Fruit fly (Drosophila melanogaster) whole organism, embryonic: ENCODE data around the gene GlcAT-P.
A peak's percentile ranks its signal among the peaks of the same experiment; 100 is the strongest.

Experiments
- B-H1 ChIP-seq: fragments of 200-800 bp; sonication (Bioruptor generic); IDR thresholded peaks from 3 replicates; pipeline ENCODE4 v1.3.6; 2022; ENCODE audit warnings: missing biosample characterization, missing genetic modification characterization
- BtbVII ChIP-seq: fragments of 200-800 bp; sonication (Bioruptor generic); optimal IDR thresholded peaks from 3 replicates; lab custom pipeline; 2017; ENCODE audit warnings: missing biosample characterization, mild to moderate bottlenecking, missing genetic modification characterization
- CG11398 ChIP-seq: fragments of 200-800 bp; sonication (Bioruptor generic); optimal IDR thresholded peaks from 2 replicates; lab custom pipeline; 2016; ENCODE audit warnings: missing biosample characterization, missing genetic modification characterization
- CG11504 ChIP-seq: fragments of 200-800 bp; sonication (Bioruptor generic); optimal IDR thresholded peaks from 3 replicates; lab custom pipeline; 2019; ENCODE audit warnings: missing biosample characterization, mild to moderate bottlenecking, missing genetic modification characterization, moderate library complexity
- CG12659 ChIP-seq: fragments of 200-800 bp; sonication (Bioruptor generic); optimal IDR thresholded peaks from 3 replicates; lab custom pipeline; 2017; ENCODE audit warnings: mild to moderate bottlenecking, missing biosample characterization, missing genetic modification reagents, missing genetic modification characterization
- CG13624 ChIP-seq: fragments of 200-800 bp; sonication (Bioruptor generic); optimal IDR thresholded peaks from 2 replicates; lab custom pipeline; 2016; ENCODE audit warnings: missing biosample characterization, missing genetic modification characterization
- CG14710 ChIP-seq: fragments of 200-800 bp; sonication (Bioruptor generic); optimal IDR thresholded peaks from 3 replicates; lab custom pipeline; 2019; ENCODE audit warnings: missing biosample characterization, mild to moderate bottlenecking, missing genetic modification characterization, moderate library complexity
- CG1603 ChIP-seq: fragments of 200-800 bp; sonication (Bioruptor generic); optimal IDR thresholded peaks from 2 replicates; lab custom pipeline; 2019; ENCODE audit warnings: missing biosample characterization, mild to moderate bottlenecking, missing genetic modification characterization, moderate library complexity
- CG17912 ChIP-seq: fragments of 200-800 bp; sonication (Bioruptor generic); optimal IDR thresholded peaks from 2 replicates; lab custom pipeline; 2018; ENCODE audit warnings: missing biosample characterization, mild to moderate bottlenecking, missing genetic modification characterization
- CG1792 ChIP-seq: fragments of 200-800 bp; sonication (Bioruptor generic); optimal IDR thresholded peaks from 2 replicates; lab custom pipeline; 2016; ENCODE audit warnings: missing biosample characterization, missing genetic modification characterization
- CG2875 ChIP-seq: fragments of 200-800 bp; sonication (Bioruptor generic); optimal IDR thresholded peaks from 2 replicates; lab custom pipeline; 2017; ENCODE audit warnings: missing biosample characterization, mild to moderate bottlenecking, missing genetic modification characterization, missing genetic modification reagents
- CG31388 ChIP-seq: fragments of 200-800 bp; sonication (Bioruptor generic); optimal IDR thresholded peaks from 2 replicates; lab custom pipeline; 2016; ENCODE audit warnings: missing biosample characterization, missing genetic modification characterization
- CG3163 ChIP-seq: fragments of 200-800 bp; sonication (Bioruptor generic); optimal IDR thresholded peaks from 3 replicates; lab custom pipeline; 2016; ENCODE audit warnings: missing biosample characterization, missing genetic modification characterization
- CG4854 ChIP-seq: fragments of 200-800 bp; sonication (Bioruptor generic); optimal IDR thresholded peaks from 2 replicates; lab custom pipeline; 2016; ENCODE audit warnings: missing biosample characterization, missing genetic modification characterization, inconsistent platforms
- CG6683 ChIP-seq: fragments of 200-800 bp; sonication (Bioruptor generic); optimal IDR thresholded peaks from 2 replicates; lab custom pipeline; 2017; ENCODE audit warnings: missing biosample characterization, mild to moderate bottlenecking, missing genetic modification characterization, missing genetic modification reagents
- CG6813 ChIP-seq: fragments of 200-800 bp; sonication (Bioruptor generic); optimal IDR thresholded peaks from 2 replicates; lab custom pipeline; 2017; ENCODE audit warnings: missing biosample characterization, missing genetic modification characterization, mild to moderate bottlenecking, moderate library complexity, missing genetic modification reagents
- CG7271 ChIP-seq: fragments of 200-800 bp; sonication (Bioruptor generic); optimal IDR thresholded peaks from 2 replicates; lab custom pipeline; 2018; ENCODE audit warnings: missing biosample characterization, mild to moderate bottlenecking, missing genetic modification characterization, moderate library complexity
- CG8290 ChIP-seq, 3 experiments: fragments of 200-800 bp; sonication (Bioruptor generic); optimal IDR thresholded peaks; 2 replicates each; lab custom pipeline; 2016 to 2019; ENCODE audit warnings: missing biosample characterization in 3 of 3, missing genetic modification characterization in 3 of 3, mild to moderate bottlenecking in 2 of 3, moderate library complexity in 1 of 3
- CG9932 ChIP-seq: fragments of 200-800 bp; sonication (Bioruptor generic); IDR thresholded peaks from 2 replicates; pipeline ENCODE4 v1.3.6; 2022; ENCODE audit warnings: missing biosample characterization, missing genetic modification characterization
- Deaf1 ChIP-seq: fragments of 200-800 bp; optimal IDR thresholded peaks from 3 replicates; lab custom pipeline; 2019; ENCODE audit warnings: missing biosample characterization, mild to moderate bottlenecking, missing genetic modification characterization, moderate library complexity
- Dp ChIP-seq: fragments of 200-800 bp; sonication (Bioruptor generic); optimal IDR thresholded peaks from 2 replicates; lab custom pipeline; 2018; ENCODE audit warnings: missing biosample characterization, mild to moderate bottlenecking, missing genetic modification characterization, moderate library complexity
- HLH3B ChIP-seq: fragments of 200-800 bp; sonication (Bioruptor generic); IDR thresholded peaks from 2 replicates; pipeline ENCODE4 v1.3.6; 2022; ENCODE audit warnings: missing biosample characterization, missing genetic modification characterization
- HLHmδ ChIP-seq: fragments of 200-800 bp; sonication (Bioruptor generic); optimal IDR thresholded peaks from 2 replicates; lab custom pipeline; 2018; ENCODE audit warnings: missing biosample characterization, mild to moderate bottlenecking, missing genetic modification characterization, moderate library complexity
- HmgD ChIP-seq: fragments of 200-800 bp; sonication (Bioruptor generic); optimal IDR thresholded peaks from 3 replicates; lab custom pipeline; 2016; ENCODE audit warnings: missing biosample characterization, missing genetic modification characterization
- MESR4 ChIP-seq: fragments of 200-800 bp; sonication (Bioruptor generic); optimal IDR thresholded peaks from 2 replicates; lab custom pipeline; 2018; ENCODE audit warnings: missing biosample characterization, mild to moderate bottlenecking, missing genetic modification characterization, moderate library complexity
- MTF-1 ChIP-seq: fragments of 200-800 bp; sonication (Bioruptor generic); optimal IDR thresholded peaks from 2 replicates; lab custom pipeline; 2018; ENCODE audit warnings: missing biosample characterization, mild to moderate bottlenecking, missing genetic modification characterization, borderline replicate concordance
- Med ChIP-seq: fragments of 200-800 bp; sonication (Bioruptor generic); peaks from one replicate; lab custom pipeline; 2016; ENCODE audit warnings: missing biosample characterization, missing genetic modification characterization, mild to moderate bottlenecking, inconsistent platforms, moderate library complexity
- Oaz ChIP-seq: fragments of 200-800 bp; sonication (Bioruptor generic); IDR thresholded peaks from 2 replicates; pipeline ENCODE4 v1.3.6; 2022; ENCODE audit warnings: missing biosample characterization, missing genetic modification characterization
- Opbp ChIP-seq: fragments of 200-800 bp; sonication (Bioruptor generic); IDR thresholded peaks from 3 replicates; pipeline ENCODE4 v1.3.6; 2022; ENCODE audit warnings: missing biosample characterization, missing genetic modification characterization; ENCODE audit not compliant: partially characterized antibody
- Side ChIP-seq: fragments of 200-800 bp; sonication (Bioruptor generic); optimal IDR thresholded peaks from 2 replicates; lab custom pipeline; 2016; ENCODE audit warnings: missing biosample characterization, missing genetic modification characterization
- Stat92E ChIP-seq, 3 experiments: fragments of >200 bp in 2 of 3; fragments of 200-800 bp in 1 of 3; sonication (Bioruptor generic) in 1 of 3; optimal IDR thresholded peaks; 2 replicates each; lab custom pipeline; 2017 to 2019; ENCODE audit warnings: missing biosample characterization in 3 of 3, missing genetic modification characterization in 3 of 3, mild to moderate bottlenecking in 1 of 3, moderate library complexity in 1 of 3
- Trl ChIP-seq, 3 experiments: fragments of >200 bp in 2 of 3; fragments of 200-800 bp in 1 of 3; sonication (Bioruptor generic) in 1 of 3; optimal IDR thresholded peaks; 2 replicates in 1 of 3; 3 replicates in 2 of 3; lab custom pipeline; 2016 to 2017; ENCODE audit warnings: missing biosample characterization in 1 of 3, missing genetic modification characterization in 1 of 3
- ato ChIP-seq: fragments of 200-800 bp; sonication (Bioruptor generic); IDR thresholded peaks from 2 replicates; pipeline ENCODE4 v1.3.6; 2022; ENCODE audit warnings: missing biosample characterization, missing genetic modification characterization; ENCODE audit not compliant: partially characterized antibody
- dpn ChIP-seq, 2 experiments: fragments of 200-800 bp; sonication (Bioruptor generic); optimal IDR thresholded peaks; 3 replicates each; lab custom pipeline; 2016; ENCODE audit warnings: missing biosample characterization in 2 of 2, missing genetic modification characterization in 2 of 2
- gem ChIP-seq: fragments of 200-800 bp; sonication (Bioruptor generic); optimal IDR thresholded peaks from 2 replicates; lab custom pipeline; 2019; ENCODE audit warnings: missing biosample characterization, mild to moderate bottlenecking, missing genetic modification characterization, moderate library complexity
- hth ChIP-seq: fragments of >200 bp; optimal IDR thresholded peaks from 2 replicates; lab custom pipeline; 2017; ENCODE audit warnings: inconsistent platforms
- klu ChIP-seq: fragments of 200-800 bp; sonication (Bioruptor generic); IDR thresholded peaks from 2 replicates; pipeline ENCODE4 v1.3.6; 2022; ENCODE audit warnings: missing biosample characterization, missing genetic modification characterization
- knrl ChIP-seq: fragments of 200-800 bp; sonication (Bioruptor generic); IDR thresholded peaks from 3 replicates; pipeline ENCODE4 v1.3.6; 2022; ENCODE audit warnings: missing biosample characterization, missing genetic modification characterization; ENCODE audit not compliant: partially characterized antibody
- lilli ChIP-seq: fragments of 200-800 bp; sonication (Bioruptor generic); optimal IDR thresholded peaks from 3 replicates; lab custom pipeline; 2016; ENCODE audit warnings: missing biosample characterization, missing genetic modification characterization
- nom ChIP-seq: fragments of 200-800 bp; sonication (Bioruptor generic); optimal IDR thresholded peaks from 2 replicates; lab custom pipeline; 2017; ENCODE audit warnings: missing biosample characterization, missing genetic modification characterization, mild to moderate bottlenecking, moderate library complexity, missing genetic modification reagents
- p53 ChIP-seq: fragments of 200-800 bp; sonication (Bioruptor generic); optimal IDR thresholded peaks from 2 replicates; lab custom pipeline; 2016; ENCODE audit warnings: missing biosample characterization, missing genetic modification characterization
- pfk ChIP-seq: fragments of 200-800 bp; sonication (Bioruptor generic); optimal IDR thresholded peaks from 2 replicates; lab custom pipeline; 2018; ENCODE audit warnings: missing biosample characterization, mild to moderate bottlenecking, missing genetic modification characterization, moderate library complexity
- sd ChIP-seq: fragments of 200-800 bp; sonication (Bioruptor generic); optimal IDR thresholded peaks from 3 replicates; lab custom pipeline; 2018; ENCODE audit warnings: missing biosample characterization, mild to moderate bottlenecking, missing genetic modification characterization, moderate library complexity
- slbo ChIP-seq: fragments of 200-800 bp; sonication (Bioruptor generic); IDR thresholded peaks from 2 replicates; pipeline ENCODE4 v1.3.6; 2022; ENCODE audit warnings: missing biosample characterization, missing genetic modification characterization
- so ChIP-seq: fragments of 200-800 bp; sonication (Bioruptor generic); IDR thresholded peaks from 3 replicates; pipeline ENCODE4 v1.3.6; 2022; ENCODE audit warnings: missing biosample characterization, missing genetic modification characterization
- stc ChIP-seq: fragments of 200-800 bp; sonication (Bioruptor generic); IDR thresholded peaks from 2 replicates; pipeline ENCODE4 v1.3.6; 2022; ENCODE audit warnings: missing biosample characterization, missing genetic modification characterization
- vfl ChIP-seq: fragments of 200-800 bp; sonication (Bioruptor generic); optimal IDR thresholded peaks from 2 replicates; lab custom pipeline; 2016; ENCODE audit warnings: missing biosample characterization, missing genetic modification characterization
- vnd ChIP-seq: fragments of 200-800 bp; sonication (Bioruptor generic); IDR thresholded peaks from 3 replicates; pipeline ENCODE4 v1.3.6; 2022; ENCODE audit warnings: missing biosample characterization, missing genetic modification characterization; ENCODE audit not compliant: partially characterized antibody
- wor ChIP-seq: fragments of 200-800 bp; sonication (Bioruptor generic); IDR thresholded peaks from 2 replicates; pipeline ENCODE4 v1.3.6; 2022; ENCODE audit warnings: missing biosample characterization, missing genetic modification characterization

Gene GlcAT-P

dm6 chr3L:11210517-11210916 lies 13.2 kb upstream of the GlcAT-P start, which contains the start of the genes Ube3a and CG7600 (continued):
- TF ChIP-seq nom (GFP tag; lab: Kevin White, UChicago) (peak; percentile 16), CG7271 (tag; lab: Kevin White, UChicago) (no peak), CG11398 (no peak), sd (tag; lab: Kevin White, UChicago) (peak; percentile 84), CG6813 (no peak), CG12659 (GFP tag; lab: Kevin White, UChicago) (peak; percentile 88), CG9932 (GFP tag; lab: Robert Waterston, UW) (peak; percentile 60), CG1603 (peak; percentile 84), HmgD (peak; percentile 88), dpn (GFP tag; optimal IDR thresholded peaks at IDR 0.05; lab: Kevin White, UChicago) (peak; percentile 43 to 56), vnd (peak; percentile 100), CG3163 (GFP tag; lab: Kevin White, UChicago) (peak; percentile 47), CG17912 (GFP tag; lab: Kevin White, UChicago) (peak; percentile 65), HLHmδ (GFP tag; lab: Kevin White, UChicago) (no peak), MTF-1 (GFP tag; lab: Kevin White, UChicago) (peak; percentile 3), CG31388 (GFP tag; lab: Kevin White, UChicago) (no peak), so (GFP tag; lab: Robert Waterston, UW) (no peak), CG11504 (tag; lab: Kevin White, UChicago) (peak; percentile 44), hth (lab: Kevin White, UChicago) (no peak), Med (peak; percentile 94), Oaz (GFP tag; lab: Robert Waterston, UW) (no peak), MESR4 (GFP tag; lab: Kevin White, UChicago) (peak; percentile 81), Side (GFP tag; lab: Kevin White, UChicago) (peak; percentile 61), CG6683 (peak; percentile 23), Trl (optimal IDR thresholded peaks at IDR 0.05; lab: Kevin White, UChicago) (no peak), Trl (GFP tag; optimal IDR thresholded peaks at IDR 0.05; lab: Kevin White, UChicago) (peak; percentile 51), klu (GFP tag; lab: Robert Waterston, UW) (no peak), BtbVII (GFP tag; lab: Kevin White, UChicago) (peak; percentile 4), CG4854 (GFP tag; lab: Kevin White, UChicago) (peak; percentile 25), ato (peak; percentile 100), CG2875 (no peak), HLH3B (GFP tag; lab: Robert Waterston, UW) (no peak), lilli (peak; percentile 61), CG14710 (peak; percentile 72), CG1792 (GFP tag; lab: Kevin White, UChicago) (no peak), Stat92E (GFP tag; optimal IDR thresholded peaks at IDR 0.05; lab: Kevin White, UChicago) (peak in 1 of 3 experiments; percentile 65), slbo (GFP tag; lab: Robert Waterston, UW) (peak; percentile 59), stc (no peak), wor (GFP tag; lab: Robert Waterston, UW) (no peak), B-H1 (GFP tag; lab: Robert Waterston, UW) (no peak), p53 (GFP tag; lab: Kevin White, UChicago) (peak; percentile 7), CG8290 (GFP tag; optimal IDR thresholded peaks at IDR 0.05; lab: Kevin White, UChicago) (peak; percentile 56), CG8290 (tag; optimal IDR thresholded peaks at IDR 0.05; lab: Kevin White, UChicago) (peak in 1 of 2 experiments; percentile 88), Opbp (GFP tag; lab: Robert Waterston, UW) (peak; percentile 100), pfk (GFP tag; lab: Kevin White, UChicago) (no peak), Dp (GFP tag; lab: Kevin White, UChicago) (peak; percentile 68), Deaf1 (tag; lab: Kevin White, UChicago) (peak; percentile 22), vfl (GFP tag; lab: Kevin White, UChicago) (peak; percentile 20), knrl (GFP tag; lab: Robert Waterston, UW) (peak; percentile 93), CG13624 (GFP tag; lab: Kevin White, UChicago) (peak; percentile 81), gem (peak; percentile 20)
